Worm (Caenorhabditis elegans): Measurements from ENCODE around the gene fbxa-31.

fbxa-31 gene

ce11 chrIII:1223319-1224093 is 47.7 kb downstream of the fbxa-31 start:
- TF ChIP-seq nhr-11 (tag; optimal IDR thresholded peaks at IDR 0.05) (no peak), nhr-12 (tag; optimal IDR thresholded peaks at IDR 0.05) (no peak), sma-9 (GFP tag; optimal IDR thresholded peaks at IDR 0.05) (peak; percentile 62), sma-9 (tag; optimal IDR thresholded peaks at IDR 0.05) (no peak), crh-2 (tag; optimal IDR thresholded peaks at IDR 0.05) (peak; percentile 85), nhr-77 (tag; optimal IDR thresholded peaks at IDR 0.05) (no peak), aly-2 (tag; optimal IDR thresholded peaks at IDR 0.05) (no peak), R02D3.7 (tag; optimal IDR thresholded peaks at IDR 0.05) (no peak), nhr-237 (tag; optimal IDR thresholded peaks at IDR 0.05) (no peak), mbf-1 (tag; optimal IDR thresholded peaks at IDR 0.05) (no peak), nhr-6 (tag; optimal IDR thresholded peaks at IDR 0.05) (no peak), nhr-10 (tag; optimal IDR thresholded peaks at IDR 0.05) (no peak), unc-62 (GFP tag; optimal IDR thresholded peaks at IDR 0.05) (no peak), unc-55 (GFP tag; optimal IDR thresholded peaks at IDR 0.05) (no peak), fos-1 (tag; optimal IDR thresholded peaks at IDR 0.05) (peak; percentile 68), lin-13 (GFP tag; optimal IDR thresholded peaks at IDR 0.05) (peak; percentile 36), F13H6.1 (tag; optimal IDR thresholded peaks at IDR 0.05) (peak; percentile 61), nhr-129 (tag; optimal IDR thresholded peaks at IDR 0.05) (peak; percentile 25)

ce11 chrIII:1221995-1222394 is 49.2 kb downstream of the fbxa-31 start:
- peak; percentile 65 for TF ChIP-seq fos-1 (tag; optimal IDR thresholded peaks at IDR 0.05)
- no peak for TF ChIP-seq Y55F3AM.14 (GFP tag; optimal IDR thresholded peaks at IDR 0.05)

ce11 chrIII:1220012-1220411 is 51.2 kb downstream of the fbxa-31 start:
- TF ChIP-seq egl-27 (tag; optimal IDR thresholded peaks at IDR 0.05) (no peak), unc-55 (GFP tag; optimal IDR thresholded peaks at IDR 0.05) (no peak), ztf-1 (GFP tag; conservative IDR thresholded peaks at IDR 0.05) (no peak), elt-3 (tag; optimal IDR thresholded peaks at IDR 0.05) (no peak), fos-1 (tag; optimal IDR thresholded peaks at IDR 0.05) (peak; percentile 50), alr-1 (tag; optimal IDR thresholded peaks at IDR 0.05) (no peak), nhr-237 (tag; optimal IDR thresholded peaks at IDR 0.05) (no peak)
